Fruit fly (Drosophila melanogaster) whole organism, prepupa: ENCODE data around the gene CG1647.

Experiments used
- CG11294 ChIP-seq: fragments of 200-800 bp; sonication (Bioruptor generic); IDR thresholded peaks from 2 replicates; pipeline ENCODE4 v1.3.6; 2022; ENCODE audit warnings: missing biosample characterization, missing genetic modification characterization
- CG11902 ChIP-seq: fragments of 200-800 bp; sonication (Bioruptor generic); optimal IDR thresholded peaks from 3 replicates; lab custom pipeline; 2016; ENCODE audit warnings: missing biosample characterization, missing genetic modification characterization
- CG15336 ChIP-seq: fragments of 200-800 bp; sonication (Bioruptor generic); IDR thresholded peaks from 2 replicates; pipeline ENCODE4 v1.3.6; 2022; ENCODE audit warnings: missing biosample characterization, missing genetic modification characterization
- CG32006 ChIP-seq: fragments of 200-800 bp; sonication (Bioruptor generic); optimal IDR thresholded peaks from 3 replicates; lab custom pipeline; 2017; ENCODE audit warnings: missing biosample characterization, mild to moderate bottlenecking, missing genetic modification characterization
- Met ChIP-seq: fragments of 200-800 bp; sonication (Bioruptor generic); optimal IDR thresholded peaks from 3 replicates; lab custom pipeline; 2016; ENCODE audit warnings: missing biosample characterization, missing genetic modification characterization
- OdsH ChIP-seq: fragments of 200-800 bp; sonication (Bioruptor generic); optimal IDR thresholded peaks from 3 replicates; lab custom pipeline; 2016; ENCODE audit warnings: missing biosample characterization, missing genetic modification characterization
- Sox102F ChIP-seq: fragments of 200-800 bp; sonication (Bioruptor generic); optimal IDR thresholded peaks from 2 replicates; lab custom pipeline; 2016; ENCODE audit warnings: missing biosample characterization, mild to moderate bottlenecking, missing genetic modification characterization
- dsx ChIP-seq: fragments of 200-800 bp; optimal IDR thresholded peaks from 3 replicates; lab custom pipeline; 2019; ENCODE audit warnings: missing biosample characterization, mild to moderate bottlenecking, missing genetic modification characterization, moderate library complexity; ENCODE audit not compliant: poor library complexity, severe bottlenecking
- spab ChIP-seq: fragments of 200-800 bp; sonication (Bioruptor generic); optimal IDR thresholded peaks from 2 replicates; lab custom pipeline; 2017; ENCODE audit warnings: missing biosample characterization, mild to moderate bottlenecking, missing genetic modification characterization, missing genetic modification reagents
- topi ChIP-seq: fragments of 200-800 bp; sonication (Bioruptor generic); optimal IDR thresholded peaks from 3 replicates; lab custom pipeline; 2016; ENCODE audit warnings: missing biosample characterization, missing genetic modification characterization

DNA sequence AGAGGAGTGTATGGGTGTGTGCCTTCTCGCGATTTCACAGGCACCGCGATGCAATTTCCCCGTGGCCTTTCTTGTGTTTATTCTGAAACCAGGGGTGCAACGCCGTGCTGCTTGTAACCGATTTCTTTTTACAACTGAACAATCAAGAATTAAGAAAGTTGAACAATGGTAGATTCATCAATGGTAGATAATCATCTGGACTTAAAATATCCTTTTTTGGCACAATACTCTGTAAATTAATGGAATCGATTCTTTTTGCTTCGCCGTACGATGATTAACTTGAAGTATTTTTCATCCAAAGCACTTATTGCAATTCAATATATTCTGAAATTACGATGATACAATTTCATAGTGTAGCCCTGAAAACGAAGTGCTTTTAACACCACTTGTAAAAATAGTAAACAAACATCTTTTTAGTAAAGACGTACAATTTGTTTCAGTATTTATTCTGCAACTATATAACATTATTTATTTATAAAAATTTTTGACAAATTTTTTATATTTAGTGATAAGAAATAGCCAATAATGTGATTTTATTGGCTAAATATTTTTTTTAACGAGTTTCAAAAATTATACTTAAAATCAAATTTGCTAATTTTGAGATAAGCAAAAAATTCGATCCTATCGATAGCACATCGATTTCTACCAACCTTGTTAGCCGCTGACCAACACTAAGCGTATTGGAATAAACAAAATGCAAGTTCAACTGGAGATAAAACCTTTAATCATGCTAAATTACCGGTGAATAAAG is at the start of gene CG1647, which contains the start of gene CG1523:
- TF ChIP-seq OdsH (GFP tag; lab: Kevin White, UChicago) (no peak), CG32006 (GFP tag; lab: Kevin White, UChicago) (peak; percentile 75), topi (GFP tag; lab: Kevin White, UChicago) (no peak), CG11294 (peak; percentile 40; the same call in 1 of the 2 replicates), spab (GFP tag; lab: Kevin White, UChicago) (no peak), CG15336 (GFP tag; lab: Robert Waterston, UW) (peak; percentile 34; the same call in 1 of the 2 replicates), dsx (GFP tag; lab: Kevin White, UChicago) (no peak), Met (GFP tag; lab: Kevin White, UChicago) (no peak), CG11902 (GFP tag; lab: Kevin White, UChicago) (no peak), Sox102F (GFP tag; lab: Kevin White, UChicago) (no peak)
